Worm (Caenorhabditis elegans) whole organism, L4 larva: ENCODE data around the gene spk-1.
A peak's percentile ranks its signal among the peaks of the same experiment; 100 is the strongest.

Experiments
- D1046.2 ChIP-seq: fragments of 200-800 bp; sonication (Bioruptor generic); IDR thresholded peaks from 2 replicates; pipeline ENCODE4 v1.3.6; 2022; ENCODE audit warnings: missing genetic modification characterization, missing compliant biosample characterization
- F10B5.3 ChIP-seq: sonication (generic microtip); optimal IDR thresholded peaks from 2 replicates; lab custom pipeline; 2016; ENCODE audit warnings: mild to moderate bottlenecking, missing genetic modification characterization, missing compliant biosample characterization
- F26F4.8 ChIP-seq: fragments of 200-800 bp; sonication (Bioruptor generic); conservative IDR thresholded peaks from 2 replicates; pipeline ENCODE4 v1.3.6; 2022; ENCODE audit warnings: missing genetic modification characterization, missing compliant biosample characterization
- F37D6.2 ChIP-seq: sonication (generic microtip); optimal IDR thresholded peaks from 2 replicates; lab custom pipeline; 2016; ENCODE audit warnings: mild to moderate bottlenecking, missing genetic modification characterization, missing compliant biosample characterization
- F49E8.2 ChIP-seq: sonication (generic microtip); optimal IDR thresholded peaks from 2 replicates; lab custom pipeline; 2016; ENCODE audit warnings: missing compliant biosample characterization, mild to moderate bottlenecking, missing genetic modification characterization, borderline replicate concordance
- R02D3.7 ChIP-seq: fragments of 150-350 bp; sonication (generic microtip); optimal IDR thresholded peaks from 3 replicates; lab custom pipeline; 2014; ENCODE audit warnings: missing biosample characterization, missing genetic modification characterization
- T26A8.4 ChIP-seq: fragments of 200-800 bp; sonication (Bioruptor generic); IDR thresholded peaks from 2 replicates; pipeline ENCODE4 v1.3.6; 2022; ENCODE audit warnings: missing genetic modification characterization, missing compliant biosample characterization
- Y105C5A.15 ChIP-seq: fragments of 200-800 bp; sonication (Bioruptor generic); IDR thresholded peaks from 2 replicates; pipeline ENCODE4 v1.3.6; 2022; ENCODE audit warnings: missing genetic modification characterization, missing compliant biosample characterization
- Y75B8A.6 ChIP-seq: fragments of 200-800 bp; sonication (Bioruptor generic); IDR thresholded peaks from 2 replicates; pipeline ENCODE4 v1.3.6; 2022; ENCODE audit warnings: missing genetic modification reagents, missing genetic modification characterization, missing compliant biosample characterization
- aha-1 ChIP-seq: fragments of 150-350 bp; peaks from one replicate; lab custom pipeline; 2014; ENCODE audit warnings: missing biosample characterization, missing genetic modification characterization
- ama-1 ChIP-seq: fragments of 150-350 bp; optimal IDR thresholded peaks from 2 replicates; lab custom pipeline; 2014; ENCODE audit warnings: inconsistent platforms, mixed read lengths
- attf-4 ChIP-seq: sonication (generic microtip); optimal IDR thresholded peaks from 3 replicates; lab custom pipeline; 2017; ENCODE audit warnings: missing biosample characterization, missing genetic modification characterization
- ceh-32 ChIP-seq: sonication (generic microtip); optimal IDR thresholded peaks from 2 replicates; lab custom pipeline; 2016; ENCODE audit warnings: mild to moderate bottlenecking, missing genetic modification characterization, missing compliant biosample characterization; ENCODE audit not compliant: poor library complexity
- ceh-82 ChIP-seq: sonication (generic microtip); optimal IDR thresholded peaks from 2 replicates; lab custom pipeline; 2017; ENCODE audit warnings: missing biosample characterization, missing genetic modification characterization
- ces-1 ChIP-seq: fragments of 150-350 bp; sonication (generic microtip); optimal IDR thresholded peaks from 4 replicates; lab custom pipeline; 2014; ENCODE audit warnings: missing biosample characterization, missing genetic modification reagents, missing genetic modification characterization
- daf-12 ChIP-seq: fragments of 150-350 bp; optimal IDR thresholded peaks from 2 replicates; lab custom pipeline; 2014; ENCODE audit warnings: missing biosample characterization, missing genetic modification reagents, missing genetic modification characterization
- daf-16 ChIP-seq, 3 experiments: sonication (generic microtip); optimal IDR thresholded peaks; 2 replicates each; lab custom pipeline; 2016 to 2017; ENCODE audit warnings: missing genetic modification characterization in 3 of 3, missing genetic modification reagents in 3 of 3, mild to moderate bottlenecking in 2 of 3, missing compliant biosample characterization in 2 of 3, missing biosample characterization in 1 of 3, moderate library complexity in 1 of 3
- duxl-1 ChIP-seq: sonication (generic microtip); optimal IDR thresholded peaks from 2 replicates; lab custom pipeline; 2016; ENCODE audit warnings: mild to moderate bottlenecking, missing genetic modification characterization, moderate library complexity, missing compliant biosample characterization; ENCODE audit not compliant: poor library complexity
- dve-1 ChIP-seq: sonication (generic microtip); optimal IDR thresholded peaks from 2 replicates; lab custom pipeline; 2017; ENCODE audit warnings: antibody characterized with exemption, mild to moderate bottlenecking, missing genetic modification characterization, missing compliant biosample characterization; ENCODE audit not compliant: insufficient read depth
- egl-27 ChIP-seq: sonication (generic microtip); optimal IDR thresholded peaks from 3 replicates; lab custom pipeline; 2017; ENCODE audit warnings: missing biosample characterization, missing genetic modification reagents, missing genetic modification characterization
- egl-43 ChIP-seq: fragments of 200-800 bp; sonication (Bioruptor generic); IDR thresholded peaks from 2 replicates; pipeline ENCODE4 v1.3.6; 2022; ENCODE audit warnings: missing genetic modification reagents, missing genetic modification characterization, missing compliant biosample characterization
- gei-8 ChIP-seq: fragments of 200-800 bp; sonication (Bioruptor generic); optimal IDR thresholded peaks from 2 replicates; lab custom pipeline; 2018; ENCODE audit warnings: mild to moderate bottlenecking, missing genetic modification characterization, missing compliant biosample characterization
- lin-1 ChIP-seq: fragments of 200-800 bp; sonication (Bioruptor generic); IDR thresholded peaks from 2 replicates; pipeline ENCODE4 v1.3.6; 2022; ENCODE audit warnings: missing genetic modification reagents, missing genetic modification characterization, missing compliant biosample characterization
- lin-39 ChIP-seq: fragments of 150-350 bp; optimal IDR thresholded peaks from 2 replicates; lab custom pipeline; 2014; ENCODE audit warnings: missing biosample characterization, missing genetic modification reagents, missing genetic modification characterization
- lir-3 ChIP-seq: sonication (generic microtip); optimal IDR thresholded peaks from 2 replicates; lab custom pipeline; 2016; ENCODE audit warnings: mild to moderate bottlenecking, missing genetic modification characterization, missing compliant biosample characterization
- madf-9 ChIP-seq: fragments of 200-800 bp; sonication (Bioruptor generic); conservative IDR thresholded peaks from 2 replicates; pipeline ENCODE4 v1.3.6; 2022; ENCODE audit warnings: missing genetic modification reagents, missing genetic modification characterization, missing compliant biosample characterization
- mdt-29 ChIP-seq: fragments of 200-800 bp; sonication (Bioruptor generic); IDR thresholded peaks from 2 replicates; pipeline ENCODE4 v1.3.6; 2022; ENCODE audit warnings: missing genetic modification reagents, missing genetic modification characterization, missing compliant biosample characterization
- mep-1 ChIP-seq: fragments of 150-350 bp; sonication (generic microtip); optimal IDR thresholded peaks from 3 replicates; lab custom pipeline; 2014; ENCODE audit warnings: missing biosample characterization, missing genetic modification characterization
- mes-2 ChIP-seq: sonication (generic microtip); optimal IDR thresholded peaks from 2 replicates; lab custom pipeline; 2016; ENCODE audit warnings: missing genotype, mild to moderate bottlenecking, missing genetic modification characterization, missing compliant biosample characterization; ENCODE audit not compliant: poor library complexity, severe bottlenecking
- mxl-2 ChIP-seq: fragments of 200-800 bp; sonication (Bioruptor generic); conservative IDR thresholded peaks from 2 replicates; pipeline ENCODE4 v1.3.6; 2022; ENCODE audit warnings: missing genetic modification reagents, missing genetic modification characterization, missing compliant biosample characterization
- nhr-102 ChIP-seq: sonication (generic microtip); optimal IDR thresholded peaks from 2 replicates; lab custom pipeline; 2016; ENCODE audit warnings: mild to moderate bottlenecking, missing genetic modification characterization, moderate library complexity, missing compliant biosample characterization
- nhr-11 ChIP-seq: fragments of 150-350 bp; optimal IDR thresholded peaks from 2 replicates; lab custom pipeline; 2014; ENCODE audit warnings: missing biosample characterization, missing genetic modification characterization
- nhr-111 ChIP-seq: fragments of 200-800 bp; sonication (Bioruptor generic); optimal IDR thresholded peaks from 2 replicates; lab custom pipeline; 2018; ENCODE audit warnings: mild to moderate bottlenecking, missing genetic modification characterization, missing compliant biosample characterization
- nhr-25 ChIP-seq: sonication (generic microtip); optimal IDR thresholded peaks from 2 replicates; lab custom pipeline; 2017; ENCODE audit warnings: missing genetic modification characterization, mild to moderate bottlenecking, missing compliant biosample characterization, antibody characterized with exemption, moderate library complexity, borderline replicate concordance; ENCODE audit not compliant: insufficient read depth
- nhr-28 ChIP-seq: fragments of 150-350 bp; optimal IDR thresholded peaks from 2 replicates; lab custom pipeline; 2014; ENCODE audit warnings: missing biosample characterization, missing genetic modification characterization
- nhr-42 ChIP-seq: fragments of 200-800 bp; sonication (Bioruptor generic); IDR thresholded peaks from 2 replicates; pipeline ENCODE4 v1.3.6; 2022; ENCODE audit warnings: missing genetic modification characterization, missing compliant biosample characterization
- nhr-48 ChIP-seq: sonication (generic microtip); optimal IDR thresholded peaks from 2 replicates; lab custom pipeline; 2016; ENCODE audit warnings: mild to moderate bottlenecking, missing genetic modification characterization, missing compliant biosample characterization
- nhr-77 ChIP-seq: fragments of 150-350 bp; optimal IDR thresholded peaks from 2 replicates; lab custom pipeline; 2014; ENCODE audit warnings: missing biosample characterization, missing genetic modification characterization
- rbr-2 ChIP-seq: sonication (generic microtip); optimal IDR thresholded peaks from 2 replicates; lab custom pipeline; 2016; ENCODE audit warnings: missing genotype, missing genetic modification characterization, missing compliant biosample characterization
- sdz-12 ChIP-seq: fragments of 200-800 bp; sonication (Bioruptor generic); optimal IDR thresholded peaks from 2 replicates; lab custom pipeline; 2018; ENCODE audit warnings: mild to moderate bottlenecking, missing genetic modification characterization, missing compliant biosample characterization
- skn-1 ChIP-seq: fragments of 150-350 bp; optimal IDR thresholded peaks from 2 replicates; lab custom pipeline; 2014; ENCODE audit warnings: missing biosample characterization, missing genetic modification characterization
- snpc-4 ChIP-seq: fragments of 150-350 bp; optimal IDR thresholded peaks from 2 replicates; lab custom pipeline; 2014; ENCODE audit warnings: missing biosample characterization, missing genetic modification characterization
- spr-1 ChIP-seq: sonication (generic microtip); optimal IDR thresholded peaks from 2 replicates; lab custom pipeline; 2016; ENCODE audit warnings: mild to moderate bottlenecking, missing genetic modification characterization, missing compliant biosample characterization
- tra-1 ChIP-seq: fragments of 200-800 bp; sonication (Bioruptor generic); IDR thresholded peaks from 2 replicates; pipeline ENCODE4 v1.3.6; 2022; ENCODE audit warnings: missing genetic modification reagents, missing genetic modification characterization, missing compliant biosample characterization
- unc-130 ChIP-seq: sonication (generic microtip); optimal IDR thresholded peaks from 2 replicates; lab custom pipeline; 2016; ENCODE audit warnings: missing genetic modification reagents, missing genetic modification characterization, missing compliant biosample characterization
- unc-62 ChIP-seq, 3 experiments: fragments of 150-350 bp in 1 of 3; sonication (generic microtip); optimal IDR thresholded peaks in 2 of 3; peaks in 1 of 3; 1 replicate in 1 of 3; 2 replicates in 2 of 3; lab custom pipeline; 2014 to 2017; ENCODE audit warnings: missing biosample characterization in 3 of 3, missing genetic modification characterization in 3 of 3, missing genetic modification reagents in 3 of 3, missing genotype in 1 of 3
- zag-1 ChIP-seq: fragments of 150-350 bp; optimal IDR thresholded peaks from 2 replicates; lab custom pipeline; 2014; ENCODE audit warnings: missing biosample characterization, missing genetic modification characterization
- zip-11 ChIP-seq: fragments of 200-800 bp; sonication (Bioruptor generic); IDR thresholded peaks from 2 replicates; pipeline ENCODE4 v1.3.6; 2022; ENCODE audit warnings: missing genetic modification characterization, missing compliant biosample characterization
- zip-2 ChIP-seq: fragments of 150-350 bp; optimal IDR thresholded peaks from 2 replicates; lab custom pipeline; 2014; ENCODE audit warnings: missing biosample characterization, missing genetic modification characterization
- ztf-7 ChIP-seq: fragments of 150-350 bp; optimal IDR thresholded peaks from 2 replicates; lab custom pipeline; 2014; ENCODE audit warnings: missing biosample characterization, missing genetic modification characterization

Gene spk-1

ce11 chrIII:9509764-9510370, 53.5 kb downstream of the spk-1 start (continued):
- TF ChIP-seq F26F4.8 (GFP tag; lab: Robert Waterston, UW) (no peak), mdt-29 (no peak), nhr-111 (GFP tag; lab: Kevin White, UChicago) (peak; percentile 23), ces-1 (GFP tag; lab: Kevin White, UChicago) (peak; percentile 41), F37D6.2 (tag; lab: Kevin White, UChicago) (no peak), T26A8.4 (peak; percentile 67; the same call in 1 of the 2 replicates), ceh-32 (tag; lab: Kevin White, UChicago) (no peak), nhr-42 (GFP tag; lab: Robert Waterston, UW) (0 out of 2 replicates have a peak, but pooled peaks have one; percentile 45), unc-130 (no peak), mes-2 (tag; lab: Kevin White, UChicago) (peak; percentile 11), ztf-7 (tag; lab: Kevin White, UChicago) (no peak), nhr-77 (tag; lab: Kevin White, UChicago) (no peak), Y105C5A.15 (0 out of 2 replicates have a peak, but pooled peaks have one; percentile 16), snpc-4 (tag; lab: Kevin White, UChicago) (no peak), mxl-2 (no peak), ceh-82 (tag; lab: Kevin White, UChicago) (no peak), daf-12 (no peak), F49E8.2 (no peak), tra-1 (GFP tag; lab: Robert Waterston, UW) (no peak), dve-1 (tag; lab: Kevin White, UChicago) (peak; percentile 6), unc-62 (GFP tag; optimal IDR thresholded peaks at IDR 0.05 in 1 of 2; lab: Kevin White, UChicago) (no peak), unc-62 (tag; optimal IDR thresholded peaks at IDR 0.05; lab: Kevin White, UChicago) (no peak), D1046.2 (no peak), lin-39 (tag; lab: Kevin White, UChicago) (no peak), lir-3 (no peak), daf-16 (GFP tag; optimal IDR thresholded peaks at IDR 0.05; lab: Kevin White, UChicago) (no peak), daf-16 (tag; optimal IDR thresholded peaks at IDR 0.05; lab: Kevin White, UChicago) (no peak), zip-2 (no peak), madf-9 (GFP tag; lab: Robert Waterston, UW) (no peak), nhr-48 (tag; lab: Kevin White, UChicago) (no peak), gei-8 (GFP tag; lab: Kevin White, UChicago) (no peak), sdz-12 (peak; percentile 68), nhr-102 (tag; lab: Kevin White, UChicago) (peak; percentile 57), mep-1 (tag; lab: Kevin White, UChicago) (peak; percentile 42), spr-1 (no peak), egl-43 (GFP tag; lab: Robert Waterston, UW) (no peak), duxl-1 (tag; lab: Kevin White, UChicago) (no peak), F10B5.3 (tag; lab: Kevin White, UChicago) (peak; percentile 23), attf-4 (tag; lab: Kevin White, UChicago) (no peak), Y75B8A.6 (GFP tag; lab: Robert Waterston, UW) (no peak), ama-1 (lab: Kevin White, UChicago) (peak; percentile 92), zip-11 (GFP tag; lab: Robert Waterston, UW) (no peak), lin-1 (GFP tag; lab: Robert Waterston, UW) (peak; percentile 36; the same call in 1 of the 2 replicates), nhr-28 (tag; lab: Kevin White, UChicago) (no peak), R02D3.7 (tag; lab: Kevin White, UChicago) (no peak), zag-1 (tag; lab: Kevin White, UChicago) (no peak), egl-27 (no peak), aha-1 (tag; lab: Kevin White, UChicago) (peak; percentile 15), skn-1 (tag; lab: Kevin White, UChicago) (no peak), nhr-11 (tag; lab: Kevin White, UChicago) (no peak), rbr-2 (tag; lab: Kevin White, UChicago) (peak; percentile 4), nhr-25 (peak; percentile 9)
